Fruit fly (Drosophila melanogaster) whole organism, embryonic: Measurements from ENCODE around the gene Gr39a.
A peak's percentile ranks its signal among the peaks of the same experiment; 100 is the strongest.

Experiments
- CG12104 ChIP-seq: fragments of 200-800 bp; sonication (Bioruptor generic); optimal IDR thresholded peaks from 3 replicates; lab custom pipeline; 2016; ENCODE audit warnings: missing biosample characterization, missing genetic modification characterization
- CG12391 ChIP-seq: fragments of 200-800 bp; sonication (Bioruptor generic); optimal IDR thresholded peaks from 3 replicates; lab custom pipeline; 2018; ENCODE audit warnings: missing biosample characterization, mild to moderate bottlenecking, missing genetic modification characterization, moderate library complexity
- CG16779 ChIP-seq: fragments of 200-800 bp; sonication (Bioruptor generic); IDR thresholded peaks from 2 replicates; pipeline ENCODE4 v1.3.6; 2022; ENCODE audit warnings: missing biosample characterization, missing genetic modification characterization
- CG30020 ChIP-seq: fragments of 200-800 bp; optimal IDR thresholded peaks from 2 replicates; lab custom pipeline; 2019; ENCODE audit warnings: missing biosample characterization, mild to moderate bottlenecking, missing genetic modification characterization, moderate library complexity
- CG4404 ChIP-seq: fragments of 200-800 bp; sonication (Bioruptor generic); IDR thresholded peaks from 2 replicates; pipeline ENCODE4 v1.3.6; 2022; ENCODE audit warnings: missing biosample characterization, missing genetic modification characterization
- CG4424 ChIP-seq: fragments of 200-800 bp; sonication (Bioruptor generic); optimal IDR thresholded peaks from 3 replicates; lab custom pipeline; 2016; ENCODE audit warnings: missing biosample characterization, missing genetic modification characterization
- Drgx ChIP-seq: fragments of 200-800 bp; sonication (Bioruptor generic); IDR thresholded peaks from 2 replicates; pipeline ENCODE4 v1.3.6; 2022; ENCODE audit warnings: missing biosample characterization, missing genetic modification characterization
- MESR4 ChIP-seq: fragments of 200-800 bp; sonication (Bioruptor generic); optimal IDR thresholded peaks from 2 replicates; lab custom pipeline; 2018; ENCODE audit warnings: missing biosample characterization, mild to moderate bottlenecking, missing genetic modification characterization, moderate library complexity
- dpn ChIP-seq, 2 experiments: fragments of 200-800 bp; sonication (Bioruptor generic); optimal IDR thresholded peaks; 3 replicates each; lab custom pipeline; 2016; ENCODE audit warnings: missing biosample characterization in 2 of 2, missing genetic modification characterization in 2 of 2
- hth ChIP-seq: fragments of >200 bp; optimal IDR thresholded peaks from 2 replicates; lab custom pipeline; 2017; ENCODE audit warnings: inconsistent platforms
- ind ChIP-seq: fragments of 200-800 bp; sonication (Bioruptor generic); optimal IDR thresholded peaks from 3 replicates; lab custom pipeline; 2016; ENCODE audit warnings: missing biosample characterization, missing genetic modification characterization
- inv ChIP-seq: fragments of 200-800 bp; sonication (Bioruptor generic); IDR thresholded peaks from 2 replicates; pipeline ENCODE4 v1.3.6; 2022; ENCODE audit warnings: missing biosample characterization, missing genetic modification characterization; ENCODE audit not compliant: partially characterized antibody
- jing ChIP-seq: fragments of 200-800 bp; sonication (Bioruptor generic); optimal IDR thresholded peaks from 2 replicates; lab custom pipeline; 2018; ENCODE audit warnings: missing biosample characterization, mild to moderate bottlenecking, missing genetic modification characterization
- jumu ChIP-seq: fragments of 200-800 bp; sonication (Bioruptor generic); optimal IDR thresholded peaks from 3 replicates; lab custom pipeline; 2016; ENCODE audit warnings: missing biosample characterization, missing genetic modification characterization
- lbe ChIP-seq: fragments of 200-800 bp; sonication (Bioruptor generic); optimal IDR thresholded peaks from 2 replicates; lab custom pipeline; 2016; ENCODE audit warnings: missing biosample characterization, mild to moderate bottlenecking, missing genetic modification characterization
- nmo ChIP-seq: fragments of 200-800 bp; sonication (Bioruptor generic); optimal IDR thresholded peaks from 2 replicates; lab custom pipeline; 2018; ENCODE audit warnings: missing biosample characterization, mild to moderate bottlenecking, missing genetic modification characterization, moderate library complexity
- pan ChIP-seq, 4 experiments: fragments of >200 bp in 3 of 4; fragments of 200-800 bp in 1 of 4; sonication (Bioruptor generic) in 1 of 4; optimal IDR thresholded peaks in 3 of 4; IDR thresholded peaks in 1 of 4; 2 replicates each; pipeline versions ENCODE4 v1.3.6 to Lab custom; 2017 to 2022; ENCODE audit warnings: missing biosample characterization in 2 of 4, missing genetic modification characterization in 2 of 4, mixed read lengths in 1 of 4
- toy ChIP-seq: fragments of 200-800 bp; sonication (Bioruptor generic); IDR thresholded peaks from 2 replicates; pipeline ENCODE4 v1.3.6; 2022; ENCODE audit warnings: missing biosample characterization, missing genetic modification characterization
- vnd ChIP-seq: fragments of 200-800 bp; sonication (Bioruptor generic); IDR thresholded peaks from 3 replicates; pipeline ENCODE4 v1.3.6; 2022; ENCODE audit warnings: missing biosample characterization, missing genetic modification characterization; ENCODE audit not compliant: partially characterized antibody

Gr39a gene

dm6 chr2L:21344203-21344753 lies 53.7 kb downstream of the Gr39a start, which contains the start of gene Tsp39D (continued):
- TF ChIP-seq MESR4 = peak; percentile 70
- TF ChIP-seq CG4424 (GFP tag; lab: Kevin White, UChicago) = no peak
- peak; percentile 94 for TF ChIP-seq vnd (GFP tag; lab: Robert Waterston, UW)
- peak; percentile 54 for TF ChIP-seq nmo (GFP tag; lab: Kevin White, UChicago)
- TF ChIP-seq CG16779 (GFP tag; lab: Robert Waterston, UW) = no peak
- TF ChIP-seq jumu = peak; percentile 41
- peak; percentile 87 for TF ChIP-seq inv
- no peak for TF ChIP-seq CG12104 (GFP tag; lab: Kevin White, UChicago)
- TF ChIP-seq pan (optimal IDR thresholded peaks at IDR 0.05; lab: Kevin White, UChicago) = no peak
- TF ChIP-seq pan (GFP tag; optimal IDR thresholded peaks at IDR 0.05 in 1 of 2, IDR thresholded peaks at IDR 0.05 in 1 of 2) = no peak
- TF ChIP-seq hth (lab: Kevin White, UChicago) = no peak
- no peak for TF ChIP-seq jing (GFP tag; lab: Kevin White, UChicago)
- TF ChIP-seq lbe (GFP tag; lab: Kevin White, UChicago) = peak; percentile 18
- TF ChIP-seq toy (GFP tag; lab: Robert Waterston, UW) = no peak
- no peak for TF ChIP-seq CG12391 (tag; lab: Kevin White, UChicago)
- TF ChIP-seq CG30020 (tag; lab: Kevin White, UChicago) = peak; percentile 73
- no peak for TF ChIP-seq ind (GFP tag; lab: Kevin White, UChicago)
- no peak for TF ChIP-seq Drgx (GFP tag; lab: Robert Waterston, UW)
- TF ChIP-seq CG4404 (GFP tag; lab: Robert Waterston, UW) = no peak
- TF ChIP-seq dpn (GFP tag; optimal IDR thresholded peaks at IDR 0.05; lab: Kevin White, UChicago) = peak in 1 of 2 experiments; percentile 12
